Worm (Caenorhabditis elegans) whole organism, L4/young adult: Measurements from ENCODE around the gene col-111.

Source experiments
- W03F9.2 ChIP-seq: fragments of 150-350 bp; optimal IDR thresholded peaks from 2 replicates; lab custom pipeline; 2014; ENCODE audit warnings: missing biosample characterization, missing genetic modification characterization
- dao-5 ChIP-seq: sonication (generic microtip); optimal IDR thresholded peaks from 2 replicates; lab custom pipeline; 2016; ENCODE audit warnings: missing genotype, missing genetic modification characterization, moderate library complexity, missing compliant biosample characterization
- him-1 ChIP-seq: sonication (generic microtip); optimal IDR thresholded peaks from 2 replicates; lab custom pipeline; 2016; ENCODE audit warnings: missing genotype, missing genetic modification reagents, missing genetic modification characterization, missing compliant biosample characterization

col-111 gene

ce11 chrIV:4657874-4658273 lies at the start of gene col-111:
Gene col-111 (minus strand): TSS chrIV:4657974.
- TF ChIP-seq W03F9.2 (tag; lab: Kevin White, UChicago) (no peak), him-1 (tag; lab: Kevin White, UChicago) (no peak), dao-5 (tag; lab: Kevin White, UChicago) (no peak)

- TF ChIP-seq him-1 (tag; lab: Kevin White, UChicago): no peak
- no peak for TF ChIP-seq W03F9.2 (tag; lab: Kevin White, UChicago)
- no peak for TF ChIP-seq dao-5 (tag; lab: Kevin White, UChicago)
Observed at ce11 chrIV:4705922-4706321, 48.1 kb upstream of the col-111 start.

ce11 chrIV:4705182-4705581 lies 47.4 kb upstream of the col-111 start:
- TF ChIP-seq dao-5 (tag; lab: Kevin White, UChicago): no peak
- peak; percentile 41 for TF ChIP-seq W03F9.2 (tag; lab: Kevin White, UChicago)

DNA sequence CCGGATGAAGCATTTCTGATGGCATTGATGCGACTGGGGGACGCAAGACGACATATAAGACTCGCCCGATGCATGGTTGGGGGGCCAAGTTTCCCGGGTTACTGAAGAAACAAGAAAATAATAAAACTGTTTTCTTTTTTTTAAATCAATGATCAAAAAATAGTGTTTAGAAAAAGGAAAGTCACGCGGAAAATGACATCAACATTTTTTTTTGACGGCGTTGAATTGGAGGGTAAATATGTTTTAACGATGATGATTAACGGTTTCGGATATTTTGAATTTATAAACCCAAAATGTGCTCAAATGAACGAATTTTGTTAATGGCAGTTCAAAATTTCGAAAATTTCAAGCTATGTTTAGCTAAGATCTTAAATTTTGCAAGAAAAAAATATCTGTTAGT lies 46.1 kb upstream of the col-111 start, which contains the start of gene ogdh-1:
ogdh-1 (minus strand) TSS at position 101 of the 400 bp plus-strand sequence.
- TF ChIP-seq dao-5 (tag; lab: Kevin White, UChicago) (no peak), him-1 (tag; lab: Kevin White, UChicago) (no peak), W03F9.2 (tag; lab: Kevin White, UChicago) (no peak)

- TF ChIP-seq him-1 (tag; lab: Kevin White, UChicago): no peak
- no peak for TF ChIP-seq W03F9.2 (tag; lab: Kevin White, UChicago)
- no peak for TF ChIP-seq dao-5 (tag; lab: Kevin White, UChicago)
Observed at ce11 chrIV:4692463-4692862, 34.7 kb upstream of the col-111 start, which contains the start of gene spe-51. Gene spe-51 (plus strand): TSS chrIV:4692763.

- TF ChIP-seq him-1 (tag; lab: Kevin White, UChicago): no peak
- TF ChIP-seq W03F9.2 (tag; lab: Kevin White, UChicago): no peak
- no peak for TF ChIP-seq dao-5 (tag; lab: Kevin White, UChicago)
Observed at ce11 chrIV:4688221-4688620, 30.4 kb upstream of the col-111 start, which contains the start of gene bus-4. Gene bus-4 (plus strand): TSS chrIV:4688269.

- TF ChIP-seq W03F9.2 (tag; lab: Kevin White, UChicago): no peak
- no peak for TF ChIP-seq him-1 (tag; lab: Kevin White, UChicago)
- TF ChIP-seq dao-5 (tag; lab: Kevin White, UChicago): no peak
Observed at ce11 chrIV:4686898-4687297, 29.1 kb upstream of the col-111 start.

DNA sequence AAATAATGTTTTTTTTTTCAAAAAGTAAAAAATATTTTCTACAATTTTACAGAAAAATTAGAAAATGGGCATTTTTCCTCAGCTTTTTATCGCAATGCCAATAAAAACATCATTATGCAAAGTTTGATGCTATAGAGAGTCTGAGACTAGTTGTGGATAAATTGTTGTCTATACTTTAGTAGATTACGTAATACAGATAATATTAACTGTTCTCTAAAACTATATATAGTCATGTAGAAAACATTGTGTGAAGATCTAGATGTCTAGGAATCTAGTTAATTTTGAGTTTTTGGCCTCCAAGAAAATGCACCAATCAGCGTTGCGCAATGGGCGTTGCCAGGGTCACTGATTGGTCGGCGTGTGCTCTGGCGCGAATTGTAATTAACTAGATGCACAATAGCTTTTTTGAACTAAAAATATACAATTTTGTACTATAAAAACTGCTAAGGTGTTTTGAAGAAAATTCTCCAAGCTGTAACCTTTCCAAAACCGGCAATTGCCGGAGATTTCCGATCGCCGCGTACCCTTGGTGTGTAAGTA lies 28.6 kb upstream of the col-111 start:
- TF ChIP-seq dao-5 (tag; lab: Kevin White, UChicago) (no peak), W03F9.2 (tag; lab: Kevin White, UChicago) (no peak), him-1 (tag; lab: Kevin White, UChicago) (no peak)

- no peak for TF ChIP-seq him-1 (tag; lab: Kevin White, UChicago)
Observed at ce11 chrIV:4683149-4683548, 25.4 kb upstream of the col-111 start.

DNA sequence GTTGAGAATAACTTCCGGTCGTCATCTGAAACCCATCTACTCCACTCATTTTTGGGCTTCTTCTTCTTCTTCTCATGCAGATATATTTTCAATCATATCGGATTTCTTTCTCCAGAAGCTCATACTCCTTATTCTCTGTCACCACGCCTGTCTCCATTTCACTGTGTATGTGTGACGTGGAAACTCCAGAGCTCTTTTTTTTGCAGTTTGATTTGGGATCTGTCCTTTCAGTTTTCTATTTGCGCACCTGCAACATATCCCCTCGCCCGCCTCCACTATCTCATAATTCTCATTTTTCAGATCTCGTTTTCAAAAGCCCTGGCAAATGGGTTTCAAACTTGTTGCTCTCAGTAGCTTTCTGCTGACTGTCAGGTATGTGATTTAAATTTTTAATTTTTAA lies 20.9 kb upstream of the col-111 start, which contains the start of gene kin-36:
kin-36 (plus strand) TSS at position 301 of the 400 bp plus-strand sequence.
- TF ChIP-seq him-1 (tag; lab: Kevin White, UChicago) (no peak), dao-5 (tag; lab: Kevin White, UChicago) (no peak), W03F9.2 (tag; lab: Kevin White, UChicago) (no peak)

ce11 chrIV:4674322-4674721 lies 16.5 kb upstream of the col-111 start:
- TF ChIP-seq W03F9.2 (tag; lab: Kevin White, UChicago) (no peak), him-1 (tag; lab: Kevin White, UChicago) (no peak), dao-5 (tag; lab: Kevin White, UChicago) (no peak)

DNA sequence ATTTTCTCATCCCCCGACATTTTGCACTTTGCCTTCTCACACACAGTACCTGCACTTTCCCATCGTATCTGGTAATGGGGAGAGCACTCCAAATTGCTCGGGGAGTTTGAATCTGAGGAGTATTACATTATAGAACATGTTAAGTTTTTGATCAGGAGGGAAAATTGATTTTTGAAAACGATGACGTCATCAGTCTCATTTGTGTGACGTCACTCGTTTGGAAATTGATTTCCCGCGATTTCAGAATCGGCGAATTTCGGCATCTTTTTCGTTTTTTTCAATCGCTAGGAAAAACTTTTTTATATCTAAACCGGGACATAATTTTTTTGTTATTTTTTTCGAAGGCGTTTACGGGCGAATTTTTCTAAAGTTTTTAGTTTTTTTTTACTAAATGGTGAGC lies 15.6 kb upstream of the col-111 start:
- TF ChIP-seq dao-5 (tag; lab: Kevin White, UChicago) (no peak), him-1 (tag; lab: Kevin White, UChicago) (no peak), W03F9.2 (tag; lab: Kevin White, UChicago) (no peak)

DNA sequence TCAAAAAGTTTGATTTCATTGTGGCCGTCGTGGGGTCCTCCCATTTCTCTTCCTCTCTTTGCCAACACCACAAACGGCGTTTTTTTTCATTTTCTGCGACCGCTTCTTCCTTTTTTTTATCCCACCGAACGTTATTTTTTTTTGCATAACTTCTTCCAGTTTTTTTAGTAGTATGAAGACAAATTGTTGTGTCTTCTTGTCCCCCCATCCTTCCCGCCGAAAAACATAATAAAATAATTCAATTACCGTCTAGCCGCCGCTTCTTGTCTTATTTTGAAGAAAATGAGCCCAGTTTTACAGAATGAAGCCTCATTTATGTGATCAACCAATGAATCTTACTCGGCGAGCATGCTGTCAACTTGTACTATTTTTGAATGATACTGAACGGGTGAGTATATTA lies 11.5 kb upstream of the col-111 start, which contains the start of gene F29B9.12:
F29B9.12 (plus strand) TSS at position 301 of the 400 bp plus-strand sequence.
- TF ChIP-seq dao-5 (tag; lab: Kevin White, UChicago) (no peak), him-1 (tag; lab: Kevin White, UChicago) (no peak), W03F9.2 (tag; lab: Kevin White, UChicago) (no peak)

DNA sequence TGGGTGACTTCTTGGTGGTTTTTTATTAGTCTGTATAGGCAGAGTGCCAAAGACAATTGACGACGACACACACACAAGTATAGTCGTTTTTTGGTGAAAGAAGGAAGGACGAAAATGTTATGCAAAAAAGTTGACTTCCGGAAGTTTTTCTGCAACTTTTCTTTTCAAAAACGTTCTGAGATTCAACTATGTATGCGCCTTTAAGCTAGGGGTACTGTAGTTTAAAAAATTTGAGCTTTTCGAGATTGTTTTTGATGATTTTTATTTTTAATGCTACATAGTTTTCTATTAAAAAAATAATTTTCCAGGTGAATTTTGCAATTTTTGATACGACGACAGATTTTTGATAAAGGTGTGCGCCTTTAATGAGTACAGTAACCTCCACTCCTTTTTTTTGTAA lies 10.1 kb upstream of the col-111 start:
- no peak for TF ChIP-seq dao-5 (tag; lab: Kevin White, UChicago)
- TF ChIP-seq W03F9.2 (tag; lab: Kevin White, UChicago): no peak
- no peak for TF ChIP-seq him-1 (tag; lab: Kevin White, UChicago)
